Fruit fly (Drosophila melanogaster) whole organism, prepupa: ENCODE data around the gene ND-30.

Experiments
- Eip78C ChIP-seq: fragments of 200-800 bp; sonication (Bioruptor generic); peaks from one replicate; lab custom pipeline; 2016; ENCODE audit warnings: missing biosample characterization, missing genetic modification characterization
- Eip93F ChIP-seq: fragments of 200-800 bp; sonication (Bioruptor generic); optimal IDR thresholded peaks from 2 replicates; lab custom pipeline; 2016; ENCODE audit warnings: missing biosample characterization, mild to moderate bottlenecking, missing genetic modification characterization
- Ets96B ChIP-seq: fragments of 200-800 bp; optimal IDR thresholded peaks from 2 replicates; lab custom pipeline; 2019; ENCODE audit warnings: missing biosample characterization, mild to moderate bottlenecking, missing genetic modification characterization, moderate library complexity
- Gug ChIP-seq: fragments of 200-800 bp; sonication (Bioruptor generic); IDR thresholded peaks from 2 replicates; pipeline ENCODE4 v1.3.6; 2022; ENCODE audit warnings: missing biosample characterization, missing genetic modification characterization
- Met ChIP-seq: fragments of 200-800 bp; sonication (Bioruptor generic); optimal IDR thresholded peaks from 3 replicates; lab custom pipeline; 2016; ENCODE audit warnings: missing biosample characterization, missing genetic modification characterization
- Sox15 ChIP-seq: fragments of 200-800 bp; sonication (Bioruptor generic); optimal IDR thresholded peaks from 3 replicates; lab custom pipeline; 2016; ENCODE audit warnings: missing biosample characterization, missing genetic modification characterization
- eg ChIP-seq: fragments of 200-800 bp; sonication (Bioruptor generic); IDR thresholded peaks from 3 replicates; pipeline ENCODE4 v1.3.6; 2022; ENCODE audit warnings: missing biosample characterization, missing genetic modification characterization
- esn ChIP-seq: fragments of 200-800 bp; sonication (Bioruptor generic); optimal IDR thresholded peaks from 2 replicates; lab custom pipeline; 2016; ENCODE audit warnings: missing biosample characterization, mild to moderate bottlenecking, missing genetic modification characterization, moderate library complexity
- topi ChIP-seq: fragments of 200-800 bp; sonication (Bioruptor generic); optimal IDR thresholded peaks from 3 replicates; lab custom pipeline; 2016; ENCODE audit warnings: missing biosample characterization, missing genetic modification characterization
- vri ChIP-seq: fragments of 200-800 bp; sonication (Bioruptor generic); optimal IDR thresholded peaks from 3 replicates; lab custom pipeline; 2016; ENCODE audit warnings: missing biosample characterization, mild to moderate bottlenecking, missing genetic modification characterization

- TF ChIP-seq Eip78C (GFP tag; lab: Kevin White, UChicago) = no peak
- no peak for TF ChIP-seq Eip93F (GFP tag; lab: Kevin White, UChicago)
- TF ChIP-seq eg (GFP tag; lab: Robert Waterston, UW) = no peak
- TF ChIP-seq Ets96B (tag; lab: Kevin White, UChicago) = no peak
- no peak for TF ChIP-seq Met (GFP tag; lab: Kevin White, UChicago)
- TF ChIP-seq topi = no peak
- no peak for TF ChIP-seq Sox15 (GFP tag; lab: Kevin White, UChicago)
- no peak for TF ChIP-seq esn (GFP tag; lab: Kevin White, UChicago)
- no peak for TF ChIP-seq vri (GFP tag; lab: Kevin White, UChicago)
- TF ChIP-seq Gug (GFP tag; lab: Robert Waterston, UW) = no peak
These were observed 3.2 kb upstream of the ND-30 start for dm6 chr3L:3162584-3162983.
